Worm (Caenorhabditis elegans) whole organism, L3 larva: Measurements from ENCODE around the gene R07E5.6.

Experiments used
- ama-1 ChIP-seq: fragments of 150-350 bp; optimal IDR thresholded peaks from 2 replicates; lab custom pipeline; 2018
- ceh-9 ChIP-seq: sonication (generic microtip); optimal IDR thresholded peaks from 2 replicates; lab custom pipeline; 2018; ENCODE audit warnings: missing biosample characterization, missing genetic modification characterization
- egl-27 ChIP-seq: sonication (generic microtip); optimal IDR thresholded peaks from 4 replicates; lab custom pipeline; 2017; ENCODE audit warnings: missing biosample characterization, missing genetic modification reagents, missing genetic modification characterization
- fkh-10 ChIP-seq: sonication (generic microtip); optimal IDR thresholded peaks from 2 replicates; lab custom pipeline; 2017; ENCODE audit warnings: missing biosample characterization, missing genetic modification reagents, missing genetic modification characterization
- fos-1 ChIP-seq: fragments of 150-350 bp; optimal IDR thresholded peaks from 2 replicates; lab custom pipeline; 2014; ENCODE audit warnings: missing biosample characterization, missing genetic modification characterization
- lin-39 ChIP-seq: fragments of 150-350 bp; optimal IDR thresholded peaks from 2 replicates; lab custom pipeline; 2018; ENCODE audit warnings: missing biosample characterization, missing genetic modification reagents, missing genetic modification characterization
- nfya-1 ChIP-seq: sonication (generic microtip); optimal IDR thresholded peaks from 2 replicates; lab custom pipeline; 2017; ENCODE audit warnings: missing genetic modification characterization, mild to moderate bottlenecking, missing compliant biosample characterization, antibody characterized with exemption, moderate library complexity; ENCODE audit not compliant: insufficient read depth
- nhr-237 ChIP-seq: fragments of 150-350 bp; optimal IDR thresholded peaks from 2 replicates; lab custom pipeline; 2014; ENCODE audit warnings: missing biosample characterization, missing genetic modification characterization
- nhr-25 ChIP-seq: sonication (generic microtip); optimal IDR thresholded peaks from 2 replicates; lab custom pipeline; 2017; ENCODE audit warnings: missing biosample characterization, missing genetic modification characterization
- snpc-4 ChIP-seq: fragments of 150-350 bp; optimal IDR thresholded peaks from 2 replicates; lab custom pipeline; 2014; ENCODE audit warnings: missing biosample characterization, missing genetic modification characterization
- unc-62 ChIP-seq: fragments of 150-350 bp; sonication (generic microtip); optimal IDR thresholded peaks from 4 replicates; lab custom pipeline; 2014; ENCODE audit warnings: missing biosample characterization, missing genetic modification reagents, missing genetic modification characterization
- ztf-11 ChIP-seq: fragments of 150-350 bp; optimal IDR thresholded peaks from 2 replicates; lab custom pipeline; 2014; ENCODE audit warnings: missing biosample characterization, missing genetic modification characterization

- no peak for TF ChIP-seq nhr-25 (tag; lab: Kevin White, UChicago)
- no peak for TF ChIP-seq unc-62 (GFP tag; lab: Kevin White, UChicago)
- no peak for TF ChIP-seq ceh-9
- no peak for TF ChIP-seq nfya-1
- no peak for TF ChIP-seq fkh-10 (GFP tag; lab: Kevin White, UChicago)
- no peak for TF ChIP-seq egl-27
- no peak for TF ChIP-seq snpc-4 (tag; lab: Kevin White, UChicago)
- TF ChIP-seq fos-1 (tag; lab: Kevin White, UChicago): no peak
- TF ChIP-seq lin-39 (tag; lab: Kevin White, UChicago): no peak
- TF ChIP-seq ztf-11: no peak
- TF ChIP-seq nhr-237: no peak
- no peak for TF ChIP-seq ama-1
Measured at ce11 chrIII:4372894-4373293, 25.7 kb upstream of the R07E5.6 start.
